Fruit fly (Drosophila melanogaster) whole organism, embryonic: Measurements from ENCODE around the gene CG45049.

Experiments used
- Blimp-1 ChIP-seq: fragments of 200-800 bp; sonication (Bioruptor generic); optimal IDR thresholded peaks from 3 replicates; lab custom pipeline; 2018; ENCODE audit warnings: missing biosample characterization, missing genetic modification characterization, mild to moderate bottlenecking, moderate library complexity, missing genetic modification reagents
- CG10654 ChIP-seq: fragments of 200-800 bp; sonication (Bioruptor generic); optimal IDR thresholded peaks from 2 replicates; lab custom pipeline; 2016; ENCODE audit warnings: missing biosample characterization, missing genetic modification characterization
- CG1233 ChIP-seq: fragments of 200-800 bp; sonication (Bioruptor generic); optimal IDR thresholded peaks from 4 replicates; lab custom pipeline; 2018; ENCODE audit warnings: missing biosample characterization, mild to moderate bottlenecking, missing genetic modification characterization
- CG13123 ChIP-seq: fragments of 200-800 bp; sonication (Bioruptor generic); optimal IDR thresholded peaks from 2 replicates; lab custom pipeline; 2016; ENCODE audit warnings: missing biosample characterization, missing genetic modification characterization
- CG13775 ChIP-seq: fragments of 200-800 bp; sonication (Bioruptor generic); optimal IDR thresholded peaks from 3 replicates; lab custom pipeline; 2017; ENCODE audit warnings: missing biosample characterization, mild to moderate bottlenecking, missing genetic modification characterization
- CG1647 ChIP-seq: fragments of 200-800 bp; sonication (Bioruptor generic); optimal IDR thresholded peaks from 3 replicates; lab custom pipeline; 2016; ENCODE audit warnings: missing biosample characterization, missing genetic modification characterization
- CG16779 ChIP-seq: fragments of 200-800 bp; sonication (Bioruptor generic); IDR thresholded peaks from 2 replicates; pipeline ENCODE4 v1.3.6; 2022; ENCODE audit warnings: missing biosample characterization, missing genetic modification characterization
- CG17361 ChIP-seq: fragments of 200-800 bp; sonication (Bioruptor generic); IDR thresholded peaks from 3 replicates; pipeline ENCODE4 v1.3.6; 2022; ENCODE audit warnings: missing biosample characterization, missing genetic modification characterization
- CG17612 ChIP-seq: fragments of 200-800 bp; sonication (Bioruptor generic); IDR thresholded peaks from 2 replicates; pipeline ENCODE4 v1.3.6; 2022; ENCODE audit warnings: missing biosample characterization, missing genetic modification characterization
- CG17802 ChIP-seq: fragments of 200-800 bp; sonication (Bioruptor generic); optimal IDR thresholded peaks from 2 replicates; lab custom pipeline; 2018; ENCODE audit warnings: missing biosample characterization, mild to moderate bottlenecking, missing genetic modification characterization, moderate library complexity
- CG2129 ChIP-seq: fragments of 200-800 bp; sonication (Bioruptor generic); IDR thresholded peaks from 2 replicates; pipeline ENCODE4 v1.3.6; 2022; ENCODE audit warnings: missing biosample characterization, missing genetic modification characterization; ENCODE audit not compliant: partially characterized antibody
- CG31388 ChIP-seq: fragments of 200-800 bp; sonication (Bioruptor generic); optimal IDR thresholded peaks from 2 replicates; lab custom pipeline; 2016; ENCODE audit warnings: missing biosample characterization, missing genetic modification characterization
- CG3163 ChIP-seq: fragments of 200-800 bp; sonication (Bioruptor generic); optimal IDR thresholded peaks from 3 replicates; lab custom pipeline; 2016; ENCODE audit warnings: missing biosample characterization, missing genetic modification characterization
- CG4730 ChIP-seq: fragments of 200-800 bp; sonication (Bioruptor generic); IDR thresholded peaks from 2 replicates; pipeline ENCODE4 v1.3.6; 2022; ENCODE audit warnings: missing biosample characterization, missing genetic modification characterization
- CG5953 ChIP-seq: fragments of 200-800 bp; sonication (Bioruptor generic); IDR thresholded peaks from 2 replicates; pipeline ENCODE4 v1.3.6; 2022; ENCODE audit warnings: missing biosample characterization, missing genetic modification characterization
- CG6272 ChIP-seq: fragments of 200-800 bp; sonication (Bioruptor generic); IDR thresholded peaks from 2 replicates; pipeline ENCODE4 v1.3.6; 2022; ENCODE audit warnings: missing biosample characterization, missing genetic modification characterization
- CG6791 ChIP-seq: fragments of 200-800 bp; sonication (Bioruptor generic); IDR thresholded peaks from 3 replicates; pipeline ENCODE4 v1.3.6; 2022; ENCODE audit warnings: missing biosample characterization, missing genetic modification characterization; ENCODE audit not compliant: partially characterized antibody
- CG7745 ChIP-seq: fragments of 200-800 bp; sonication (Bioruptor generic); optimal IDR thresholded peaks from 2 replicates; lab custom pipeline; 2018; ENCODE audit warnings: missing biosample characterization, mild to moderate bottlenecking, missing genetic modification characterization, moderate library complexity
- CG7786 ChIP-seq: fragments of 200-800 bp; sonication (Bioruptor generic); optimal IDR thresholded peaks from 2 replicates; lab custom pipeline; 2016; ENCODE audit warnings: missing biosample characterization, missing genetic modification characterization
- CG7839 ChIP-seq: fragments of 200-800 bp; sonication (Bioruptor generic); optimal IDR thresholded peaks from 3 replicates; lab custom pipeline; 2018; ENCODE audit warnings: missing biosample characterization, mild to moderate bottlenecking, missing genetic modification characterization, moderate library complexity
- CG8944 ChIP-seq: fragments of 200-800 bp; sonication (Bioruptor generic); optimal IDR thresholded peaks from 3 replicates; lab custom pipeline; 2016; ENCODE audit warnings: missing biosample characterization, missing genetic modification characterization
- CG9609 ChIP-seq: fragments of 200-800 bp; sonication (Bioruptor generic); optimal IDR thresholded peaks from 3 replicates; lab custom pipeline; 2016; ENCODE audit warnings: missing biosample characterization, missing genetic modification characterization
- CG9797 ChIP-seq: fragments of 200-800 bp; sonication (Bioruptor generic); optimal IDR thresholded peaks from 3 replicates; lab custom pipeline; 2018; ENCODE audit warnings: missing biosample characterization, mild to moderate bottlenecking, missing genetic modification characterization
- Fer2 ChIP-seq: fragments of 200-800 bp; sonication (Bioruptor generic); optimal IDR thresholded peaks from 2 replicates; lab custom pipeline; 2018; ENCODE audit warnings: missing biosample characterization, mild to moderate bottlenecking, missing genetic modification characterization, moderate library complexity
- HLH4C ChIP-seq: fragments of 200-800 bp; sonication (Bioruptor generic); IDR thresholded peaks from 3 replicates; pipeline ENCODE4 v1.3.6; 2022; ENCODE audit warnings: missing biosample characterization, missing genetic modification characterization; ENCODE audit not compliant: partially characterized antibody
- HmgD ChIP-seq: fragments of 200-800 bp; sonication (Bioruptor generic); optimal IDR thresholded peaks from 3 replicates; lab custom pipeline; 2016; ENCODE audit warnings: missing biosample characterization, missing genetic modification characterization
- Hmx ChIP-seq: fragments of 200-800 bp; sonication (Bioruptor generic); optimal IDR thresholded peaks from 2 replicates; lab custom pipeline; 2016; ENCODE audit warnings: missing biosample characterization, missing genetic modification characterization
- Spps ChIP-seq: fragments of 200-800 bp; sonication (Bioruptor generic); optimal IDR thresholded peaks from 2 replicates; lab custom pipeline; 2018; ENCODE audit warnings: missing biosample characterization, mild to moderate bottlenecking, missing genetic modification characterization
- Xrp1 ChIP-seq: fragments of 200-800 bp; sonication (Bioruptor generic); IDR thresholded peaks from 2 replicates; pipeline ENCODE4 v1.3.6; 2022; ENCODE audit warnings: missing biosample characterization, missing genetic modification characterization
- ac ChIP-seq: fragments of 200-800 bp; sonication (Bioruptor generic); optimal IDR thresholded peaks from 3 replicates; lab custom pipeline; 2017; ENCODE audit warnings: missing biosample characterization, mild to moderate bottlenecking, missing genetic modification characterization
- btn ChIP-seq: fragments of 200-800 bp; sonication (Bioruptor generic); optimal IDR thresholded peaks from 2 replicates; lab custom pipeline; 2016; ENCODE audit warnings: missing biosample characterization, missing genetic modification characterization
- cato ChIP-seq: fragments of 200-800 bp; sonication (Bioruptor generic); optimal IDR thresholded peaks from 2 replicates; lab custom pipeline; 2016; ENCODE audit warnings: missing biosample characterization, missing genetic modification characterization, borderline replicate concordance
- corto ChIP-seq: fragments of 200-800 bp; sonication (Bioruptor generic); optimal IDR thresholded peaks from 2 replicates; lab custom pipeline; 2016; ENCODE audit warnings: missing biosample characterization, mild to moderate bottlenecking, missing genetic modification characterization, moderate library complexity
- crc ChIP-seq: fragments of 200-800 bp; sonication (Bioruptor generic); optimal IDR thresholded peaks from 2 replicates; lab custom pipeline; 2016; ENCODE audit warnings: missing biosample characterization, missing genetic modification characterization
- danr ChIP-seq: fragments of 200-800 bp; sonication (Bioruptor generic); IDR thresholded peaks from 2 replicates; pipeline ENCODE4 v1.3.6; 2022; ENCODE audit warnings: missing biosample characterization, missing genetic modification characterization
- dati ChIP-seq: fragments of 200-800 bp; sonication (Bioruptor generic); IDR thresholded peaks from 2 replicates; pipeline ENCODE4 v1.3.6; 2022; ENCODE audit warnings: missing biosample characterization, missing genetic modification characterization
- dysf ChIP-seq: fragments of 200-800 bp; sonication (Bioruptor generic); IDR thresholded peaks from 3 replicates; pipeline ENCODE4 v1.3.6; 2022; ENCODE audit warnings: missing biosample characterization, missing genetic modification characterization
- emc ChIP-seq: fragments of 200-800 bp; sonication (Bioruptor generic); optimal IDR thresholded peaks from 2 replicates; lab custom pipeline; 2016; ENCODE audit warnings: missing biosample characterization, missing genetic modification characterization
- exex ChIP-seq: fragments of 200-800 bp; sonication (Bioruptor generic); optimal IDR thresholded peaks from 4 replicates; lab custom pipeline; 2018; ENCODE audit warnings: missing biosample characterization, mild to moderate bottlenecking, missing genetic modification characterization, moderate library complexity
- hbn ChIP-seq: fragments of 200-800 bp; sonication (Bioruptor generic); IDR thresholded peaks from 2 replicates; pipeline ENCODE4 v1.3.6; 2022; ENCODE audit warnings: missing biosample characterization, missing genetic modification characterization; ENCODE audit not compliant: partially characterized antibody
- hth ChIP-seq: fragments of >200 bp; optimal IDR thresholded peaks from 2 replicates; lab custom pipeline; 2017; ENCODE audit warnings: inconsistent platforms
- kni ChIP-seq: fragments of 200-800 bp; sonication (Bioruptor generic); optimal IDR thresholded peaks from 3 replicates; lab custom pipeline; 2017; ENCODE audit warnings: mild to moderate bottlenecking, missing biosample characterization, missing genetic modification reagents, missing genetic modification characterization
- lmd ChIP-seq: fragments of 200-800 bp; sonication (Bioruptor generic); IDR thresholded peaks from 2 replicates; pipeline ENCODE4 v1.3.6; 2022; ENCODE audit warnings: missing biosample characterization, missing genetic modification characterization
- lov ChIP-seq, 2 experiments: fragments of 200-800 bp in 1 of 2; fragments of >200 bp in 1 of 2; sonication (Bioruptor generic) in 1 of 2; IDR thresholded peaks in 1 of 2; optimal IDR thresholded peaks in 1 of 2; 2 replicates in 1 of 2; 3 replicates in 1 of 2; pipeline versions ENCODE4 v1.3.6 to Lab custom; 2017 to 2022; ENCODE audit warnings: missing biosample characterization in 1 of 2, missing genetic modification characterization in 1 of 2
- onecut ChIP-seq: fragments of 200-800 bp; sonication (Bioruptor generic); IDR thresholded peaks from 2 replicates; pipeline ENCODE4 v1.3.6; 2022; ENCODE audit warnings: missing biosample characterization, missing genetic modification characterization
- row ChIP-seq: fragments of 200-800 bp; sonication (Bioruptor generic); IDR thresholded peaks from 3 replicates; pipeline ENCODE4 v1.3.6; 2022; ENCODE audit warnings: missing biosample characterization, missing genetic modification characterization
- seq ChIP-seq: fragments of 200-800 bp; sonication (Bioruptor generic); IDR thresholded peaks from 2 replicates; pipeline ENCODE4 v1.3.6; 2022; ENCODE audit warnings: missing biosample characterization, missing genetic modification characterization
- sob ChIP-seq: fragments of 200-800 bp; sonication (Bioruptor generic); IDR thresholded peaks from 2 replicates; pipeline ENCODE4 v1.3.6; 2022; ENCODE audit warnings: missing biosample characterization, missing genetic modification characterization
- ssp ChIP-seq: fragments of 200-800 bp; sonication (Bioruptor generic); IDR thresholded peaks from 2 replicates; pipeline ENCODE4 v1.3.6; 2022; ENCODE audit warnings: missing biosample characterization, missing genetic modification characterization
- unpg ChIP-seq: fragments of 200-800 bp; sonication (Bioruptor generic); optimal IDR thresholded peaks from 3 replicates; lab custom pipeline; 2018; ENCODE audit warnings: missing biosample characterization, mild to moderate bottlenecking, missing genetic modification characterization, moderate library complexity
- z ChIP-seq: fragments of 200-800 bp; sonication (Bioruptor generic); IDR thresholded peaks from 3 replicates; pipeline ENCODE4 v1.3.6; 2022; ENCODE audit warnings: missing biosample characterization, missing genetic modification characterization

The CG45049 gene

dm6 chr3R:22690311-22690710 lies 36.5 kb upstream of the CG45049 start, which contains the start of the genes wfs1 and Nup133 (continued):
- peak; percentile 76 for TF ChIP-seq CG13123 (GFP tag; lab: Kevin White, UChicago)
- peak; percentile 84 for TF ChIP-seq unpg (GFP tag; lab: Kevin White, UChicago)
- no peak for TF ChIP-seq CG7839 (tag; lab: Kevin White, UChicago)
- TF ChIP-seq Spps (tag; lab: Kevin White, UChicago) = peak; percentile 67
- no peak for TF ChIP-seq CG4730 (GFP tag; lab: Robert Waterston, UW)
- TF ChIP-seq CG17612 = no peak
- TF ChIP-seq danr = no peak
- TF ChIP-seq Xrp1 (GFP tag; lab: Robert Waterston, UW) = peak; percentile 84
- TF ChIP-seq Blimp-1 (GFP tag; lab: Kevin White, UChicago) = no peak
- TF ChIP-seq CG2129 = peak; percentile 59; the same call in 1 of the 2 replicates
- no peak for TF ChIP-seq crc (GFP tag; lab: Kevin White, UChicago)
- peak; percentile 86 for TF ChIP-seq HLH4C (GFP tag; lab: Robert Waterston, UW)
- TF ChIP-seq CG13775 (GFP tag; lab: Kevin White, UChicago) = peak; percentile 84
- peak; percentile 39 for TF ChIP-seq cato
- peak; percentile 66; the same call in 1 of the 2 replicates for TF ChIP-seq onecut (GFP tag; lab: Robert Waterston, UW)
- TF ChIP-seq CG7745 (tag; lab: Kevin White, UChicago) = no peak
- no peak for TF ChIP-seq hth (lab: Kevin White, UChicago)
- no peak for TF ChIP-seq seq (GFP tag; lab: Robert Waterston, UW)
- no peak for TF ChIP-seq HmgD (GFP tag; lab: Kevin White, UChicago)
- TF ChIP-seq row (GFP tag; lab: Robert Waterston, UW) = peak; percentile 94
- TF ChIP-seq CG6272 (GFP tag; lab: Robert Waterston, UW) = peak; percentile 45; the same call in 1 of the 2 replicates
- no peak for TF ChIP-seq CG7786 (GFP tag; lab: Kevin White, UChicago)
- TF ChIP-seq CG3163 (GFP tag; lab: Kevin White, UChicago) = no peak
- TF ChIP-seq emc (GFP tag; lab: Kevin White, UChicago) = no peak
- no peak for TF ChIP-seq CG5953
- no peak for TF ChIP-seq z (GFP tag; lab: Robert Waterston, UW)
- TF ChIP-seq dati (GFP tag; lab: Robert Waterston, UW) = no peak
- peak; percentile 45; the same call in 1 of the 2 replicates for TF ChIP-seq ssp (GFP tag; lab: Robert Waterston, UW)
- TF ChIP-seq CG8944 = no peak
- TF ChIP-seq Hmx (GFP tag; lab: Kevin White, UChicago) = no peak
- TF ChIP-seq CG9797 (GFP tag; lab: Kevin White, UChicago) = no peak
- TF ChIP-seq ac (GFP tag; lab: Kevin White, UChicago) = no peak
- peak; percentile 78 for TF ChIP-seq sob (GFP tag; lab: Robert Waterston, UW)
- no peak for TF ChIP-seq CG16779 (GFP tag; lab: Robert Waterston, UW)
- TF ChIP-seq CG17802 (tag; lab: Kevin White, UChicago) = peak; percentile 14
- no peak for TF ChIP-seq corto (GFP tag; lab: Kevin White, UChicago)
- peak; percentile 62; the same call in 1 of the 3 replicates for TF ChIP-seq dysf (GFP tag; lab: Robert Waterston, UW)
- TF ChIP-seq lov (optimal IDR thresholded peaks at IDR 0.05; lab: Kevin White, UChicago) = no peak
- no peak for TF ChIP-seq lov (GFP tag; IDR thresholded peaks at IDR 0.05; lab: Robert Waterston, UW)
- TF ChIP-seq CG31388 (GFP tag; lab: Kevin White, UChicago) = peak; percentile 40
- no peak for TF ChIP-seq btn (GFP tag; lab: Kevin White, UChicago)
- TF ChIP-seq CG9609 = no peak
- peak; percentile 69 for TF ChIP-seq CG1233 (GFP tag; lab: Kevin White, UChicago)
- TF ChIP-seq kni (GFP tag; lab: Kevin White, UChicago) = no peak
- TF ChIP-seq CG17361 = no peak; the same call in 1 of the 3 replicates
- TF ChIP-seq CG6791 (GFP tag; lab: Robert Waterston, UW) = peak; percentile 79
- peak; percentile 39 for TF ChIP-seq exex (tag; lab: Kevin White, UChicago)
- peak; percentile 64 for TF ChIP-seq CG10654 (GFP tag; lab: Kevin White, UChicago)
- peak; percentile 64 for TF ChIP-seq Fer2 (tag; lab: Kevin White, UChicago)
- TF ChIP-seq hbn (GFP tag; lab: Robert Waterston, UW) = peak; percentile 92
- peak; percentile 49; the same call in 1 of the 2 replicates for TF ChIP-seq lmd
- no peak for TF ChIP-seq CG1647 (GFP tag; lab: Kevin White, UChicago)
